Fruit fly (Drosophila melanogaster) whole organism, embryonic: Measurements from ENCODE around the gene mats.

Experiments used
- Atf3 ChIP-seq: fragments of 200-800 bp; sonication (Bioruptor generic); optimal IDR thresholded peaks from 3 replicates; lab custom pipeline; 2016; ENCODE audit warnings: missing biosample characterization, missing genetic modification characterization
- CG10147 ChIP-seq: fragments of 200-800 bp; sonication (Bioruptor generic); optimal IDR thresholded peaks from 2 replicates; lab custom pipeline; 2019; ENCODE audit warnings: missing biosample characterization, mild to moderate bottlenecking, missing genetic modification characterization, moderate library complexity
- CG10209 ChIP-seq: fragments of 200-800 bp; sonication (Bioruptor generic); optimal IDR thresholded peaks from 3 replicates; lab custom pipeline; 2017; ENCODE audit warnings: missing biosample characterization, mild to moderate bottlenecking, missing genetic modification characterization, missing genetic modification reagents
- CG10267 ChIP-seq: fragments of 200-800 bp; sonication (Bioruptor generic); optimal IDR thresholded peaks from 2 replicates; lab custom pipeline; 2018; ENCODE audit warnings: missing biosample characterization, mild to moderate bottlenecking, missing genetic modification characterization, moderate library complexity
- CG11456 ChIP-seq: fragments of 200-800 bp; sonication (Bioruptor generic); IDR thresholded peaks from 3 replicates; pipeline ENCODE4 v1.3.6; 2022; ENCODE audit warnings: missing biosample characterization, missing genetic modification characterization
- CG12236 ChIP-seq: fragments of 200-800 bp; sonication (Bioruptor generic); optimal IDR thresholded peaks from 2 replicates; lab custom pipeline; 2016; ENCODE audit warnings: missing biosample characterization, missing genetic modification characterization
- CG1233 ChIP-seq: fragments of 200-800 bp; sonication (Bioruptor generic); optimal IDR thresholded peaks from 4 replicates; lab custom pipeline; 2018; ENCODE audit warnings: missing biosample characterization, mild to moderate bottlenecking, missing genetic modification characterization
- CG14667 ChIP-seq: fragments of 200-800 bp; sonication (Bioruptor generic); IDR thresholded peaks from 2 replicates; pipeline ENCODE4 v1.3.6; 2022; ENCODE audit warnings: missing biosample characterization, missing genetic modification characterization
- CG1529 ChIP-seq: fragments of 200-800 bp; sonication (Bioruptor generic); optimal IDR thresholded peaks from 3 replicates; lab custom pipeline; 2018; ENCODE audit warnings: missing biosample characterization, missing genetic modification characterization
- CG1647 ChIP-seq: fragments of 200-800 bp; sonication (Bioruptor generic); optimal IDR thresholded peaks from 3 replicates; lab custom pipeline; 2016; ENCODE audit warnings: missing biosample characterization, missing genetic modification characterization
- CG17829 ChIP-seq: fragments of 200-800 bp; optimal IDR thresholded peaks from 2 replicates; lab custom pipeline; 2019; ENCODE audit warnings: missing biosample characterization, mild to moderate bottlenecking, missing genetic modification characterization, moderate library complexity
- CG2116 ChIP-seq: fragments of 200-800 bp; sonication (Bioruptor generic); optimal IDR thresholded peaks from 3 replicates; lab custom pipeline; 2018; ENCODE audit warnings: missing biosample characterization, mild to moderate bottlenecking, missing genetic modification characterization
- CG2199 ChIP-seq: fragments of 200-800 bp; sonication (Bioruptor generic); IDR thresholded peaks from 3 replicates; pipeline ENCODE4 v1.3.6; 2022; ENCODE audit warnings: missing biosample characterization, missing genetic modification characterization
- CG30431 ChIP-seq: fragments of 200-800 bp; sonication (Bioruptor generic); optimal IDR thresholded peaks from 2 replicates; lab custom pipeline; 2017; ENCODE audit warnings: missing biosample characterization, missing genetic modification characterization
- CG31365 ChIP-seq: fragments of 200-800 bp; sonication (Bioruptor generic); optimal IDR thresholded peaks from 2 replicates; lab custom pipeline; 2018; ENCODE audit warnings: missing biosample characterization, mild to moderate bottlenecking, missing genetic modification characterization
- CG32767 ChIP-seq: fragments of 200-800 bp; sonication (Bioruptor generic); IDR thresholded peaks from 2 replicates; pipeline ENCODE4 v1.3.6; 2022; ENCODE audit warnings: missing biosample characterization, missing genetic modification characterization
- CG3726 ChIP-seq: fragments of 200-800 bp; sonication (Bioruptor generic); IDR thresholded peaks from 3 replicates; pipeline ENCODE4, ENCODE4 v1.3.6; 2022; ENCODE audit warnings: missing biosample characterization, missing genetic modification characterization
- CG6254 ChIP-seq: fragments of 200-800 bp; sonication (Bioruptor generic); optimal IDR thresholded peaks from 3 replicates; lab custom pipeline; 2017; ENCODE audit warnings: mild to moderate bottlenecking, missing biosample characterization, missing genetic modification reagents, missing genetic modification characterization
- CG6813 ChIP-seq: fragments of 200-800 bp; sonication (Bioruptor generic); optimal IDR thresholded peaks from 2 replicates; lab custom pipeline; 2017; ENCODE audit warnings: missing biosample characterization, missing genetic modification characterization, mild to moderate bottlenecking, moderate library complexity, missing genetic modification reagents
- CG7839 ChIP-seq: fragments of 200-800 bp; sonication (Bioruptor generic); optimal IDR thresholded peaks from 3 replicates; lab custom pipeline; 2018; ENCODE audit warnings: missing biosample characterization, mild to moderate bottlenecking, missing genetic modification characterization, moderate library complexity
- CG7928 ChIP-seq: fragments of 200-800 bp; sonication (Bioruptor generic); optimal IDR thresholded peaks from 2 replicates; lab custom pipeline; 2017; ENCODE audit warnings: missing biosample characterization, mild to moderate bottlenecking, missing genetic modification characterization
- CG8089 ChIP-seq: fragments of 200-800 bp; sonication (Bioruptor generic); optimal IDR thresholded peaks from 3 replicates; lab custom pipeline; 2016; ENCODE audit warnings: missing biosample characterization, missing genetic modification characterization
- CG8281 ChIP-seq: fragments of 200-800 bp; sonication (Bioruptor generic); optimal IDR thresholded peaks from 2 replicates; lab custom pipeline; 2018; ENCODE audit warnings: missing biosample characterization, mild to moderate bottlenecking, missing genetic modification characterization, moderate library complexity
- CG8765 ChIP-seq: fragments of 200-800 bp; sonication (Bioruptor generic); IDR thresholded peaks from 2 replicates; pipeline ENCODE4 v1.3.6; 2022; ENCODE audit warnings: missing biosample characterization, missing genetic modification characterization
- CG8924 ChIP-seq: fragments of 200-800 bp; optimal IDR thresholded peaks from 3 replicates; lab custom pipeline; 2019; ENCODE audit warnings: missing biosample characterization, mild to moderate bottlenecking, missing genetic modification characterization, moderate library complexity
- CG8944 ChIP-seq: fragments of 200-800 bp; sonication (Bioruptor generic); optimal IDR thresholded peaks from 3 replicates; lab custom pipeline; 2016; ENCODE audit warnings: missing biosample characterization, missing genetic modification characterization
- CG9797 ChIP-seq: fragments of 200-800 bp; sonication (Bioruptor generic); optimal IDR thresholded peaks from 3 replicates; lab custom pipeline; 2018; ENCODE audit warnings: missing biosample characterization, mild to moderate bottlenecking, missing genetic modification characterization
- CoRest ChIP-seq: fragments of 200-800 bp; sonication (Bioruptor generic); optimal IDR thresholded peaks from 3 replicates; lab custom pipeline; 2018; ENCODE audit warnings: missing biosample characterization, mild to moderate bottlenecking, missing genetic modification characterization, moderate library complexity
- D19A ChIP-seq: fragments of 200-800 bp; optimal IDR thresholded peaks from 3 replicates; lab custom pipeline; 2019; ENCODE audit warnings: missing biosample characterization, mild to moderate bottlenecking, missing genetic modification characterization, moderate library complexity
- Dll ChIP-seq: fragments of 200-800 bp; sonication (Bioruptor generic); IDR thresholded peaks from 4 replicates; pipeline ENCODE4 v1.3.6; 2022; ENCODE audit warnings: missing biosample characterization, missing genetic modification characterization; ENCODE audit not compliant: partially characterized antibody
- Dp ChIP-seq: fragments of 200-800 bp; sonication (Bioruptor generic); optimal IDR thresholded peaks from 2 replicates; lab custom pipeline; 2018; ENCODE audit warnings: missing biosample characterization, mild to moderate bottlenecking, missing genetic modification characterization, moderate library complexity
- H15 ChIP-seq: fragments of 200-800 bp; sonication (Bioruptor generic); IDR thresholded peaks from 3 replicates; pipeline ENCODE4 v1.3.6; 2022; ENCODE audit warnings: missing biosample characterization, missing genetic modification characterization
- Hr51 ChIP-seq, 2 experiments: fragments of 200-800 bp; sonication (Bioruptor generic); optimal IDR thresholded peaks; 2 replicates in 1 of 2; 3 replicates in 1 of 2; lab custom pipeline; 2016 to 2018; ENCODE audit warnings: missing biosample characterization in 2 of 2, missing genetic modification characterization in 2 of 2, mild to moderate bottlenecking in 1 of 2, moderate library complexity in 1 of 2
- Nf-YA ChIP-seq: fragments of 200-800 bp; sonication (Bioruptor generic); IDR thresholded peaks from 2 replicates; pipeline ENCODE4 v1.3.6; 2022; ENCODE audit warnings: missing biosample characterization, missing genetic modification characterization
- Opbp ChIP-seq: fragments of 200-800 bp; sonication (Bioruptor generic); IDR thresholded peaks from 3 replicates; pipeline ENCODE4 v1.3.6; 2022; ENCODE audit warnings: missing biosample characterization, missing genetic modification characterization; ENCODE audit not compliant: partially characterized antibody
- Ravus ChIP-seq: fragments of 200-800 bp; sonication (Bioruptor generic); IDR thresholded peaks from 2 replicates; pipeline ENCODE4 v1.3.6; 2022; ENCODE audit warnings: missing biosample characterization, missing genetic modification characterization
- Side ChIP-seq: fragments of 200-800 bp; sonication (Bioruptor generic); optimal IDR thresholded peaks from 2 replicates; lab custom pipeline; 2016; ENCODE audit warnings: missing biosample characterization, missing genetic modification characterization
- Stat92E ChIP-seq, 3 experiments: fragments of >200 bp in 2 of 3; fragments of 200-800 bp in 1 of 3; sonication (Bioruptor generic) in 1 of 3; optimal IDR thresholded peaks; 2 replicates each; lab custom pipeline; 2017 to 2019; ENCODE audit warnings: missing biosample characterization in 3 of 3, missing genetic modification characterization in 3 of 3, mild to moderate bottlenecking in 1 of 3, moderate library complexity in 1 of 3
- esg ChIP-seq: fragments of 200-800 bp; sonication (Bioruptor generic); conservative IDR thresholded peaks from 2 replicates; pipeline ENCODE4 v1.3.6; 2022; ENCODE audit warnings: missing biosample characterization, missing genetic modification characterization
- ewg ChIP-seq: fragments of 200-800 bp; sonication (Bioruptor generic); optimal IDR thresholded peaks from 3 replicates; lab custom pipeline; 2017; ENCODE audit warnings: mild to moderate bottlenecking, missing biosample characterization, missing genetic modification reagents, missing genetic modification characterization
- her ChIP-seq: fragments of 200-800 bp; sonication (Bioruptor generic); optimal IDR thresholded peaks from 2 replicates; lab custom pipeline; 2016; ENCODE audit warnings: missing biosample characterization, missing genetic modification characterization
- kah ChIP-seq: fragments of 200-800 bp; sonication (Bioruptor generic); optimal IDR thresholded peaks from 2 replicates; lab custom pipeline; 2018; ENCODE audit warnings: missing biosample characterization, mild to moderate bottlenecking, missing genetic modification characterization
- knrl ChIP-seq: fragments of 200-800 bp; sonication (Bioruptor generic); IDR thresholded peaks from 3 replicates; pipeline ENCODE4 v1.3.6; 2022; ENCODE audit warnings: missing biosample characterization, missing genetic modification characterization; ENCODE audit not compliant: partially characterized antibody
- sisA ChIP-seq: fragments of 200-800 bp; sonication (Bioruptor generic); IDR thresholded peaks from 2 replicates; pipeline ENCODE4 v1.3.6; 2022; ENCODE audit warnings: missing biosample characterization, missing genetic modification characterization
- sqz ChIP-seq: fragments of 200-800 bp; sonication (Bioruptor generic); optimal IDR thresholded peaks from 3 replicates; lab custom pipeline; 2018; ENCODE audit warnings: missing biosample characterization, mild to moderate bottlenecking, missing genetic modification characterization
- sug ChIP-seq: fragments of 200-800 bp; optimal IDR thresholded peaks from 2 replicates; lab custom pipeline; 2019; ENCODE audit warnings: missing biosample characterization, mild to moderate bottlenecking, missing genetic modification characterization, moderate library complexity
- tx ChIP-seq: fragments of 200-800 bp; sonication (Bioruptor generic); optimal IDR thresholded peaks from 2 replicates; lab custom pipeline; 2016; ENCODE audit warnings: missing biosample characterization, missing genetic modification characterization
- unpg ChIP-seq: fragments of 200-800 bp; sonication (Bioruptor generic); optimal IDR thresholded peaks from 3 replicates; lab custom pipeline; 2018; ENCODE audit warnings: missing biosample characterization, mild to moderate bottlenecking, missing genetic modification characterization, moderate library complexity
- z ChIP-seq: fragments of 200-800 bp; sonication (Bioruptor generic); IDR thresholded peaks from 3 replicates; pipeline ENCODE4 v1.3.6; 2022; ENCODE audit warnings: missing biosample characterization, missing genetic modification characterization
- zfh1 ChIP-seq: fragments of 200-800 bp; sonication (Bioruptor generic); IDR thresholded peaks from 3 replicates; pipeline ENCODE4 v1.3.6; 2022; ENCODE audit warnings: missing biosample characterization, missing genetic modification characterization

The mats gene

dm6 chr3R:22397068-22397700 is 23.8 kb upstream of the mats start (continued):
- TF ChIP-seq CG8089 (GFP tag; lab: Kevin White, UChicago) (no peak), tx (GFP tag; lab: Kevin White, UChicago) (no peak), CG17829 (tag; lab: Kevin White, UChicago) (no peak), sug (tag; lab: Kevin White, UChicago) (no peak), CG7928 (GFP tag; lab: Kevin White, UChicago) (no peak), Hr51 (GFP tag; optimal IDR thresholded peaks at IDR 0.05; lab: Kevin White, UChicago) (no peak), CG8765 (GFP tag; lab: Robert Waterston, UW) (no peak), CG8944 (GFP tag; lab: Kevin White, UChicago) (no peak), esg (no peak), CG31365 (tag; lab: Kevin White, UChicago) (peak; percentile 99), sqz (no peak), her (GFP tag; lab: Kevin White, UChicago) (no peak), CG14667 (no peak), CoRest (no peak), CG30431 (GFP tag; lab: Kevin White, UChicago) (no peak), CG1529 (no peak), knrl (GFP tag; lab: Robert Waterston, UW) (peak; percentile 67), CG8924 (tag; lab: Kevin White, UChicago) (no peak), Dp (GFP tag; lab: Kevin White, UChicago) (no peak), CG2116 (GFP tag; lab: Kevin White, UChicago) (peak; percentile 7), CG12236 (GFP tag; lab: Kevin White, UChicago) (no peak), CG2199 (no peak), z (GFP tag; lab: Robert Waterston, UW) (no peak), Nf-YA (GFP tag; lab: Robert Waterston, UW) (no peak), CG3726 (GFP tag; lab: Robert Waterston, UW) (no peak), CG7839 (tag; lab: Kevin White, UChicago) (no peak), CG1647 (GFP tag; lab: Kevin White, UChicago) (no peak), CG10267 (no peak), CG6813 (GFP tag; lab: Kevin White, UChicago) (no peak), zfh1 (no peak), Dll (0 out of 4 replicates have a peak, but pooled peaks have one; percentile 56), kah (GFP tag; lab: Kevin White, UChicago) (no peak), CG10209 (GFP tag; lab: Kevin White, UChicago) (no peak), CG11456 (GFP tag; lab: Robert Waterston, UW) (no peak), Ravus (GFP tag; lab: Robert Waterston, UW) (no peak), unpg (GFP tag; lab: Kevin White, UChicago) (no peak), CG6254 (GFP tag; lab: Kevin White, UChicago) (no peak), Atf3 (GFP tag; lab: Kevin White, UChicago) (no peak), CG10147 (GFP tag; lab: Kevin White, UChicago) (peak; percentile 21), Opbp (GFP tag; lab: Robert Waterston, UW) (peak; percentile 92), D19A (tag; lab: Kevin White, UChicago) (no peak), CG8281 (no peak), H15 (no peak), sisA (GFP tag; lab: Robert Waterston, UW) (no peak), CG9797 (GFP tag; lab: Kevin White, UChicago) (no peak), Stat92E (GFP tag; optimal IDR thresholded peaks at IDR 0.05; lab: Kevin White, UChicago) (peak in 1 of 3 experiments; percentile 73), CG1233 (no peak), ewg (GFP tag; lab: Kevin White, UChicago) (no peak), Side (GFP tag; lab: Kevin White, UChicago) (no peak), CG32767 (GFP tag; lab: Robert Waterston, UW) (no peak)
